Fruit fly (Drosophila melanogaster) whole organism, embryonic: ENCODE measurements around the gene CG13071.

ENCODE experiments used
- Bdp1 ChIP-seq: fragments of 200-800 bp; sonication (Bioruptor generic); optimal IDR thresholded peaks from 3 replicates; lab custom pipeline; 2016; ENCODE audit warnings: missing biosample characterization, missing genetic modification characterization
- C15 ChIP-seq: fragments of 200-800 bp; sonication (Bioruptor generic); IDR thresholded peaks from 3 replicates; pipeline ENCODE4 v1.3.6; 2022; ENCODE audit warnings: missing biosample characterization, missing genetic modification characterization
- CG11093 ChIP-seq: fragments of 200-800 bp; sonication (Bioruptor generic); IDR thresholded peaks from 3 replicates; pipeline ENCODE4 v1.3.6; 2022; ENCODE audit warnings: missing biosample characterization, missing genetic modification characterization
- CG11560 ChIP-seq: fragments of 200-800 bp; sonication (Bioruptor generic); IDR thresholded peaks from 3 replicates; pipeline ENCODE4 v1.3.6; 2022; ENCODE audit warnings: missing biosample characterization, missing genetic modification characterization
- CG12071 ChIP-seq: fragments of 200-800 bp; sonication (Bioruptor generic); optimal IDR thresholded peaks from 3 replicates; lab custom pipeline; 2018; ENCODE audit warnings: missing biosample characterization, mild to moderate bottlenecking, missing genetic modification characterization
- CG12299 ChIP-seq: fragments of 200-800 bp; sonication (Bioruptor generic); optimal IDR thresholded peaks from 2 replicates; lab custom pipeline; 2018; ENCODE audit warnings: missing biosample characterization, mild to moderate bottlenecking, missing genetic modification characterization
- CG12391 ChIP-seq: fragments of 200-800 bp; sonication (Bioruptor generic); optimal IDR thresholded peaks from 3 replicates; lab custom pipeline; 2018; ENCODE audit warnings: missing biosample characterization, mild to moderate bottlenecking, missing genetic modification characterization, moderate library complexity
- CG12942 ChIP-seq: fragments of 200-800 bp; sonication (Bioruptor generic); optimal IDR thresholded peaks from 3 replicates; lab custom pipeline; 2016; ENCODE audit warnings: missing biosample characterization, missing genetic modification characterization
- CG14014 ChIP-seq: fragments of 200-800 bp; sonication (Bioruptor generic); IDR thresholded peaks from 2 replicates; pipeline ENCODE4 v1.3.6; 2022; ENCODE audit warnings: missing biosample characterization, missing genetic modification characterization
- CG17385 ChIP-seq: fragments of 200-800 bp; sonication (Bioruptor generic); optimal IDR thresholded peaks from 3 replicates; lab custom pipeline; 2018; ENCODE audit warnings: missing biosample characterization, mild to moderate bottlenecking, missing genetic modification characterization
- CG18476 ChIP-seq: fragments of 200-800 bp; sonication (Bioruptor generic); optimal IDR thresholded peaks from 2 replicates; lab custom pipeline; 2016; ENCODE audit warnings: missing biosample characterization, mild to moderate bottlenecking, missing genetic modification characterization
- CG18599 ChIP-seq: fragments of 200-800 bp; sonication (Bioruptor generic); optimal IDR thresholded peaks from 3 replicates; lab custom pipeline; 2017; ENCODE audit warnings: missing biosample characterization, missing genetic modification characterization, mild to moderate bottlenecking, moderate library complexity, missing genetic modification reagents
- CG3065 ChIP-seq: fragments of 200-800 bp; sonication (Bioruptor generic); optimal IDR thresholded peaks from 2 replicates; lab custom pipeline; 2016; ENCODE audit warnings: missing biosample characterization, missing genetic modification characterization
- CG31224 ChIP-seq: fragments of 200-800 bp; sonication (Bioruptor generic); IDR thresholded peaks from 2 replicates; pipeline ENCODE4 v1.3.6; 2022; ENCODE audit warnings: missing biosample characterization, missing genetic modification characterization
- CG33557 ChIP-seq: fragments of 200-800 bp; sonication (Bioruptor generic); optimal IDR thresholded peaks from 2 replicates; lab custom pipeline; 2019; ENCODE audit warnings: missing biosample characterization, mild to moderate bottlenecking, missing genetic modification characterization, moderate library complexity
- CG5953 ChIP-seq: fragments of 200-800 bp; sonication (Bioruptor generic); IDR thresholded peaks from 2 replicates; pipeline ENCODE4 v1.3.6; 2022; ENCODE audit warnings: missing biosample characterization, missing genetic modification characterization
- CG6689 ChIP-seq: fragments of 200-800 bp; sonication (Bioruptor generic); IDR thresholded peaks from 2 replicates; pipeline ENCODE4 v1.3.6; 2022; ENCODE audit warnings: missing biosample characterization, missing genetic modification characterization
- CG8089 ChIP-seq: fragments of 200-800 bp; sonication (Bioruptor generic); optimal IDR thresholded peaks from 3 replicates; lab custom pipeline; 2016; ENCODE audit warnings: missing biosample characterization, missing genetic modification characterization
- Dbx ChIP-seq: fragments of 200-800 bp; sonication (Bioruptor generic); IDR thresholded peaks from 3 replicates; pipeline ENCODE4 v1.3.6; 2022; ENCODE audit warnings: missing biosample characterization, missing genetic modification characterization
- Dip2 ChIP-seq: fragments of 200-800 bp; sonication (Bioruptor generic); IDR thresholded peaks from 2 replicates; pipeline ENCODE4 v1.3.6; 2022; ENCODE audit warnings: missing biosample characterization, missing genetic modification characterization
- GATAe ChIP-seq: fragments of 200-800 bp; sonication (Bioruptor generic); conservative IDR thresholded peaks from 2 replicates; pipeline ENCODE4 v1.3.6; 2022; ENCODE audit warnings: missing biosample characterization, missing genetic modification characterization
- HLH4C ChIP-seq: fragments of 200-800 bp; sonication (Bioruptor generic); IDR thresholded peaks from 3 replicates; pipeline ENCODE4 v1.3.6; 2022; ENCODE audit warnings: missing biosample characterization, missing genetic modification characterization; ENCODE audit not compliant: partially characterized antibody
- Lhr ChIP-seq: fragments of 200-800 bp; sonication (Bioruptor generic); optimal IDR thresholded peaks from 3 replicates; lab custom pipeline; 2017; ENCODE audit warnings: mild to moderate bottlenecking, missing biosample characterization, missing genetic modification reagents, missing genetic modification characterization
- Nf-YC ChIP-seq: fragments of 200-800 bp; optimal IDR thresholded peaks from 3 replicates; lab custom pipeline; 2019; ENCODE audit warnings: missing biosample characterization, mild to moderate bottlenecking, missing genetic modification characterization, moderate library complexity
- Oaz ChIP-seq: fragments of 200-800 bp; sonication (Bioruptor generic); IDR thresholded peaks from 2 replicates; pipeline ENCODE4 v1.3.6; 2022; ENCODE audit warnings: missing biosample characterization, missing genetic modification characterization
- Rfx ChIP-seq: fragments of 200-800 bp; sonication (Bioruptor generic); IDR thresholded peaks from 2 replicates; pipeline ENCODE4 v1.3.6; 2022; ENCODE audit warnings: missing biosample characterization, missing genetic modification characterization
- abd-A ChIP-seq: fragments of 200-800 bp; sonication (Bioruptor generic); optimal IDR thresholded peaks from 3 replicates; lab custom pipeline; 2019; ENCODE audit warnings: missing biosample characterization, mild to moderate bottlenecking, missing genetic modification characterization, moderate library complexity
- ase ChIP-seq: fragments of 200-800 bp; sonication (Bioruptor generic); IDR thresholded peaks from 3 replicates; pipeline ENCODE4 v1.3.6; 2022; ENCODE audit warnings: missing biosample characterization, missing genetic modification characterization
- bbx ChIP-seq: fragments of 200-800 bp; sonication (Bioruptor generic); IDR thresholded peaks from 2 replicates; pipeline ENCODE4 v1.3.6; 2022; ENCODE audit warnings: missing biosample characterization, missing genetic modification characterization; ENCODE audit not compliant: partially characterized antibody
- bowl ChIP-seq: fragments of 200-800 bp; sonication (Bioruptor generic); IDR thresholded peaks from 2 replicates; pipeline ENCODE4 v1.3.6; 2022; ENCODE audit warnings: missing biosample characterization, missing genetic modification characterization
- btn ChIP-seq: fragments of 200-800 bp; sonication (Bioruptor generic); optimal IDR thresholded peaks from 2 replicates; lab custom pipeline; 2016; ENCODE audit warnings: missing biosample characterization, missing genetic modification characterization
- corto ChIP-seq: fragments of 200-800 bp; sonication (Bioruptor generic); optimal IDR thresholded peaks from 2 replicates; lab custom pipeline; 2016; ENCODE audit warnings: missing biosample characterization, mild to moderate bottlenecking, missing genetic modification characterization, moderate library complexity
- crc ChIP-seq: fragments of 200-800 bp; sonication (Bioruptor generic); optimal IDR thresholded peaks from 2 replicates; lab custom pipeline; 2016; ENCODE audit warnings: missing biosample characterization, missing genetic modification characterization
- cwo ChIP-seq: fragments of 200-800 bp; sonication (Bioruptor generic); optimal IDR thresholded peaks from 3 replicates; lab custom pipeline; 2017; ENCODE audit warnings: missing biosample characterization, missing genetic modification characterization, mild to moderate bottlenecking, moderate library complexity, missing genetic modification reagents
- da ChIP-seq: fragments of 200-800 bp; sonication (Bioruptor generic); optimal IDR thresholded peaks from 2 replicates; lab custom pipeline; 2016; ENCODE audit warnings: missing biosample characterization, missing genetic modification characterization
- emc ChIP-seq: fragments of 200-800 bp; sonication (Bioruptor generic); optimal IDR thresholded peaks from 2 replicates; lab custom pipeline; 2016; ENCODE audit warnings: missing biosample characterization, missing genetic modification characterization
- en ChIP-seq: fragments of 200-800 bp; sonication (Bioruptor generic); optimal IDR thresholded peaks from 2 replicates; lab custom pipeline; 2016; ENCODE audit warnings: missing biosample characterization, missing genetic modification characterization
- fd64A ChIP-seq: fragments of 200-800 bp; sonication (Bioruptor generic); optimal IDR thresholded peaks from 3 replicates; lab custom pipeline; 2018; ENCODE audit warnings: missing biosample characterization, mild to moderate bottlenecking, missing genetic modification characterization
- gce ChIP-seq: fragments of 200-800 bp; sonication (Bioruptor generic); IDR thresholded peaks from 3 replicates; pipeline ENCODE4 v1.3.6; 2022; ENCODE audit warnings: missing biosample characterization, missing genetic modification characterization
- grau ChIP-seq: fragments of 200-800 bp; optimal IDR thresholded peaks from 3 replicates; lab custom pipeline; 2019; ENCODE audit warnings: missing biosample characterization, mild to moderate bottlenecking, missing genetic modification characterization, moderate library complexity
- gsb ChIP-seq: fragments of 200-800 bp; sonication (Bioruptor generic); IDR thresholded peaks from 2 replicates; pipeline ENCODE4 v1.3.6; 2022; ENCODE audit warnings: missing biosample characterization, missing genetic modification characterization
- gt ChIP-seq: fragments of 200-800 bp; sonication (Bioruptor generic); IDR thresholded peaks from 2 replicates; pipeline ENCODE4 v1.3.6; 2022; ENCODE audit warnings: missing biosample characterization, missing genetic modification characterization
- klu ChIP-seq: fragments of 200-800 bp; sonication (Bioruptor generic); IDR thresholded peaks from 2 replicates; pipeline ENCODE4 v1.3.6; 2022; ENCODE audit warnings: missing biosample characterization, missing genetic modification characterization
- knrl ChIP-seq: fragments of 200-800 bp; sonication (Bioruptor generic); IDR thresholded peaks from 3 replicates; pipeline ENCODE4 v1.3.6; 2022; ENCODE audit warnings: missing biosample characterization, missing genetic modification characterization; ENCODE audit not compliant: partially characterized antibody
- lov ChIP-seq, 2 experiments: fragments of 200-800 bp in 1 of 2; fragments of >200 bp in 1 of 2; sonication (Bioruptor generic) in 1 of 2; IDR thresholded peaks in 1 of 2; optimal IDR thresholded peaks in 1 of 2; 2 replicates in 1 of 2; 3 replicates in 1 of 2; pipeline versions ENCODE4 v1.3.6 to Lab custom; 2017 to 2022; ENCODE audit warnings: missing biosample characterization in 1 of 2, missing genetic modification characterization in 1 of 2
- ranshi ChIP-seq: fragments of 200-800 bp; sonication (Bioruptor generic); IDR thresholded peaks from 2 replicates; pipeline ENCODE4 v1.3.6; 2022; ENCODE audit warnings: missing biosample characterization, missing genetic modification characterization
- salm ChIP-seq: fragments of 200-800 bp; sonication (Bioruptor generic); optimal IDR thresholded peaks from 2 replicates; lab custom pipeline; 2018; ENCODE audit warnings: missing biosample characterization, mild to moderate bottlenecking, missing genetic modification characterization
- tio ChIP-seq: fragments of 200-800 bp; sonication (Bioruptor generic); optimal IDR thresholded peaks from 2 replicates; lab custom pipeline; 2017; ENCODE audit warnings: missing biosample characterization, missing genetic modification characterization, inconsistent platforms
- trem ChIP-seq: fragments of 200-800 bp; optimal IDR thresholded peaks from 3 replicates; lab custom pipeline; 2019; ENCODE audit warnings: missing biosample characterization, mild to moderate bottlenecking, missing genetic modification characterization, moderate library complexity
- ttk ChIP-seq: fragments of 200-800 bp; sonication (Bioruptor generic); IDR thresholded peaks from 2 replicates; pipeline ENCODE4 v2.1.2; 2022; ENCODE audit warnings: missing biosample characterization, missing genetic modification characterization
- unc-4 ChIP-seq: fragments of 200-800 bp; sonication (Bioruptor generic); IDR thresholded peaks from 2 replicates; pipeline ENCODE4 v1.3.6; 2022; ENCODE audit warnings: missing biosample characterization, missing genetic modification characterization; ENCODE audit not compliant: partially characterized antibody

CG13071 gene

DNA sequence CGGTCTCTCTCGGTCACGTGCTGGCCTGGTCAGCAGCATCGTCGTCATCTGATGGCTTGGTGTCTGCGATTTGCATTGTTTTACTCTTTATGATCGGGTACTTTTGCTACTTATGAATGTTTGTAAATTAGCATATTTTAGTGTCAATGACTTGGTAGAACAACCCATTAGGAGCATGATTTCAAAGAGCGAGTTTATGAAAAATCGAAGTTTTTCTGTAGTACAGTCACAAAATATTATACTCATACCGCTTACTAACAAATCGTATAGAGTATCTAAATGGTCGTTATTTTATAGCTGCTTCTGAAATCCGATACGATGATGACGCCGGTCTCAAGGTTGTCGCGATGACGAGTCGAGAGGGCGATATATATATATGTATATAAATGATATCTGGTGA is 23.7 kb downstream of the CG13071 start (continued):
- TF ChIP-seq CG17385 (GFP tag; lab: Kevin White, UChicago) (peak; percentile 18), Oaz (GFP tag; lab: Robert Waterston, UW) (no peak), CG8089 (GFP tag; lab: Kevin White, UChicago) (no peak), CG18599 (GFP tag; lab: Kevin White, UChicago) (no peak), CG6689 (GFP tag; lab: Robert Waterston, UW) (0 out of 2 replicates have a peak, but pooled peaks have one; percentile 33), bbx (GFP tag; lab: Robert Waterston, UW) (no peak), CG11093 (GFP tag; lab: Robert Waterston, UW) (no peak), CG11560 (no peak), Dip2 (no peak), CG12071 (peak; percentile 31), emc (no peak), da (no peak), Rfx (GFP tag; lab: Robert Waterston, UW) (no peak), abd-A (tag; lab: Kevin White, UChicago) (peak; percentile 21), CG12942 (no peak), HLH4C (GFP tag; lab: Robert Waterston, UW) (no peak), CG31224 (GFP tag; lab: Robert Waterston, UW) (no peak), CG33557 (GFP tag; lab: Kevin White, UChicago) (no peak), CG14014 (GFP tag; lab: Robert Waterston, UW) (no peak; the same call in 1 of the 2 replicates), CG12391 (no peak), tio (GFP tag; lab: Kevin White, UChicago) (no peak), Nf-YC (no peak), unc-4 (GFP tag; lab: Robert Waterston, UW) (no peak), GATAe (GFP tag; lab: Robert Waterston, UW) (no peak), lov (optimal IDR thresholded peaks at IDR 0.05; lab: Kevin White, UChicago) (no peak), lov (GFP tag; IDR thresholded peaks at IDR 0.05; lab: Robert Waterston, UW) (no peak), fd64A (GFP tag; lab: Kevin White, UChicago) (no peak), grau (tag; lab: Kevin White, UChicago) (peak; percentile 35), knrl (GFP tag; lab: Robert Waterston, UW) (no peak), gce (GFP tag; lab: Robert Waterston, UW) (no peak), Lhr (no peak), crc (GFP tag; lab: Kevin White, UChicago) (no peak), Bdp1 (GFP tag; lab: Kevin White, UChicago) (no peak), en (GFP tag; lab: Kevin White, UChicago) (no peak), trem (tag; lab: Kevin White, UChicago) (no peak), bowl (GFP tag; lab: Robert Waterston, UW) (no peak), cwo (GFP tag; lab: Kevin White, UChicago) (peak; percentile 79), CG3065 (GFP tag; lab: Kevin White, UChicago) (no peak), gt (no peak), ranshi (GFP tag; lab: Robert Waterston, UW) (peak; percentile 24; the same call in 1 of the 2 replicates), btn (GFP tag; lab: Kevin White, UChicago) (no peak), CG18476 (no peak), CG12299 (no peak), gsb (no peak), corto (GFP tag; lab: Kevin White, UChicago) (no peak), CG5953 (GFP tag; lab: Robert Waterston, UW) (no peak), ttk (0 out of 2 replicates have a peak, but pooled peaks have one; percentile 5), C15 (GFP tag; lab: Robert Waterston, UW) (0 out of 3 replicates have a peak, but pooled peaks have one; percentile 15), ase (GFP tag; lab: Robert Waterston, UW) (no peak), klu (GFP tag; lab: Robert Waterston, UW) (no peak), Dbx (GFP tag; lab: Robert Waterston, UW) (no peak), salm (no peak)
